Fruit fly (Drosophila melanogaster): ENCODE measurements around the gene Diedel.

- no peak for TF ChIP-seq CG17806 (tag; optimal IDR thresholded peaks at IDR 0.05)
- TF ChIP-seq Ets98B (GFP tag; IDR thresholded peaks at IDR 0.05), result no peak
- TF ChIP-seq CG9948 (tag; optimal IDR thresholded peaks at IDR 0.05), result no peak
- TF ChIP-seq CG13204 (GFP tag; optimal IDR thresholded peaks at IDR 0.05), result no peak
- no peak for TF ChIP-seq CG34367 (tag; optimal IDR thresholded peaks at IDR 0.05)
Measured at dm6 chr3R:29496315-29496714, 2.7 kb downstream of the Diedel start.

All from whole organism, pupa.